Worm (Caenorhabditis elegans): ENCODE results near the gene spp-11.

DNA sequence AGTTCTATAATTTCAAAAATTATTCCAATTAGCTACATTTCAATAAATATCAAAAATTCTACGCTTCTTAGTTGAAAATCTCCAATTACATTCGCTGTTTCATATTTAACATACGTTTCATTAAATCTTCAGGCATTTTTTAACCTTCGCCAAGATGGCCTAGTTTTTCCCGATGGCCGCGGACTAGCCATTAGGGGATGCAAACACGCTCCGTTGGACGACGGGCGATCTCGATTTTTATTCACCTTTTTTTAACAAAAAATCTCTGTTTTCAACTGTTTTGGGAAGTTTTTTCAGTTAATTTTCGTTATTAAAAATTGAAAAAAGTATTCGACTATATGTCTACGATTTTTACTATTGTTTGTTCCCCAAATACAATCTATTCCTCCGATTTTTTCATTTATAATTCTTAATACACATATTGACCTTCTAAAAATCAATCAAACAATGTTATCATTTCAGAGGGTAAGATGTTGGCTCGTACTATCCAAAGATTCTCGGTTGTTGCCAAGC, 23.9 kb downstream of the spp-11 start, which contains the start of gene F58F12.1:
- TF ChIP-seq snpc-4 (tag; optimal IDR thresholded peaks at IDR 0.05) (no peak), lsy-2 (tag; optimal IDR thresholded peaks at IDR 0.05) (peak; percentile 47), elt-1 (tag; optimal IDR thresholded peaks at IDR 0.05; ENCODE audit: borderline replicate concordance, insufficient read depth) (no peak), unc-62 (GFP tag; optimal IDR thresholded peaks at IDR 0.05) (no peak), nhr-237 (tag; optimal IDR thresholded peaks at IDR 0.05) (peak; percentile 43)
